Worm (Caenorhabditis elegans) whole organism, mixed stage, embryonic: Measurements from ENCODE around the gene C52E2.5.

ENCODE experiments used
- ces-1 ChIP-seq: fragments of 150-350 bp; optimal IDR thresholded peaks from 2 replicates; lab custom pipeline; 2014; ENCODE audit warnings: missing biosample characterization, missing genetic modification reagents, missing genetic modification characterization
- nhr-237 ChIP-seq: fragments of 150-350 bp; optimal IDR thresholded peaks from 2 replicates; lab custom pipeline; 2014; ENCODE audit warnings: missing biosample characterization, missing genetic modification characterization

ce11 chrII:1869120-1869519 is 26.4 kb upstream of the C52E2.5 start, which contains the start of gene math-14:
- TF ChIP-seq ces-1 (no peak), nhr-237 (no peak)
